Fruit fly (Drosophila melanogaster) whole organism, embryonic: Measurements from ENCODE around the gene CG9389.

Experiments used
- ATbp ChIP-seq: fragments of 200-800 bp; sonication (Bioruptor generic); optimal IDR thresholded peaks from 2 replicates; lab custom pipeline; 2017; ENCODE audit warnings: missing biosample characterization, mild to moderate bottlenecking, missing genetic modification characterization, missing genetic modification reagents
- Ada2b ChIP-seq: fragments of 200-800 bp; sonication (Bioruptor generic); IDR thresholded peaks from 2 replicates; pipeline ENCODE4 v1.3.6; 2022; ENCODE audit warnings: missing biosample characterization, missing genetic modification characterization
- Adf1 ChIP-seq: fragments of 200-800 bp; sonication (Bioruptor generic); IDR thresholded peaks from 2 replicates; pipeline ENCODE4 v1.3.6; 2022; ENCODE audit warnings: missing biosample characterization, missing genetic modification characterization
- Atf3 ChIP-seq: fragments of 200-800 bp; sonication (Bioruptor generic); optimal IDR thresholded peaks from 3 replicates; lab custom pipeline; 2016; ENCODE audit warnings: missing biosample characterization, missing genetic modification characterization
- Atf6 ChIP-seq: fragments of 200-800 bp; sonication (Bioruptor generic); IDR thresholded peaks from 2 replicates; pipeline ENCODE4 v1.3.6; 2022; ENCODE audit warnings: missing biosample characterization, missing genetic modification characterization
- CG12659 ChIP-seq: fragments of 200-800 bp; sonication (Bioruptor generic); optimal IDR thresholded peaks from 3 replicates; lab custom pipeline; 2017; ENCODE audit warnings: mild to moderate bottlenecking, missing biosample characterization, missing genetic modification reagents, missing genetic modification characterization
- CG14441 ChIP-seq: fragments of 200-800 bp; sonication (Bioruptor generic); IDR thresholded peaks from 2 replicates; pipeline ENCODE4 v1.3.6; 2022; ENCODE audit warnings: missing biosample characterization, missing genetic modification characterization
- CG1647 ChIP-seq: fragments of 200-800 bp; sonication (Bioruptor generic); optimal IDR thresholded peaks from 3 replicates; lab custom pipeline; 2016; ENCODE audit warnings: missing biosample characterization, missing genetic modification characterization
- CG17359 ChIP-seq: fragments of 200-800 bp; sonication (Bioruptor generic); optimal IDR thresholded peaks from 3 replicates; lab custom pipeline; 2018; ENCODE audit warnings: missing biosample characterization, mild to moderate bottlenecking, missing genetic modification characterization, moderate library complexity
- CG1832 ChIP-seq: fragments of 200-800 bp; sonication (Bioruptor generic); optimal IDR thresholded peaks from 2 replicates; lab custom pipeline; 2017; ENCODE audit warnings: missing biosample characterization, mild to moderate bottlenecking, missing genetic modification characterization, inconsistent platforms
- CG2712 ChIP-seq: fragments of 200-800 bp; optimal IDR thresholded peaks from 3 replicates; lab custom pipeline; 2019; ENCODE audit warnings: missing biosample characterization, mild to moderate bottlenecking, missing genetic modification characterization, moderate library complexity
- CG30403 ChIP-seq: fragments of 200-800 bp; sonication (Bioruptor generic); optimal IDR thresholded peaks from 3 replicates; lab custom pipeline; 2016; ENCODE audit warnings: missing biosample characterization, missing genetic modification characterization
- CG33213 ChIP-seq: fragments of 200-800 bp; sonication (Bioruptor generic); optimal IDR thresholded peaks from 3 replicates; lab custom pipeline; 2016; ENCODE audit warnings: missing biosample characterization, missing genetic modification characterization
- CG33557 ChIP-seq: fragments of 200-800 bp; sonication (Bioruptor generic); optimal IDR thresholded peaks from 2 replicates; lab custom pipeline; 2019; ENCODE audit warnings: missing biosample characterization, mild to moderate bottlenecking, missing genetic modification characterization, moderate library complexity
- CG3726 ChIP-seq: fragments of 200-800 bp; sonication (Bioruptor generic); IDR thresholded peaks from 3 replicates; pipeline ENCODE4, ENCODE4 v1.3.6; 2022; ENCODE audit warnings: missing biosample characterization, missing genetic modification characterization
- CG4617 ChIP-seq: fragments of 200-800 bp; sonication (Bioruptor generic); optimal IDR thresholded peaks from 3 replicates; lab custom pipeline; 2016; ENCODE audit warnings: missing biosample characterization, missing genetic modification characterization, borderline replicate concordance
- CG4820 ChIP-seq: fragments of 200-800 bp; sonication (Bioruptor generic); optimal IDR thresholded peaks from 3 replicates; lab custom pipeline; 2016; ENCODE audit warnings: missing biosample characterization, missing genetic modification characterization
- CG5245 ChIP-seq: fragments of 200-800 bp; sonication (Bioruptor generic); optimal IDR thresholded peaks from 3 replicates; lab custom pipeline; 2016; ENCODE audit warnings: missing biosample characterization, missing genetic modification characterization
- CG6175 ChIP-seq: fragments of 200-800 bp; sonication (Bioruptor generic); IDR thresholded peaks from 3 replicates; pipeline ENCODE4 v1.3.6; 2022; ENCODE audit warnings: missing biosample characterization, missing genetic modification characterization
- CG6765 ChIP-seq: fragments of 200-800 bp; sonication (Bioruptor generic); optimal IDR thresholded peaks from 3 replicates; lab custom pipeline; 2017; ENCODE audit warnings: missing biosample characterization, mild to moderate bottlenecking, missing genetic modification characterization
- CG6791 ChIP-seq: fragments of 200-800 bp; sonication (Bioruptor generic); IDR thresholded peaks from 3 replicates; pipeline ENCODE4 v1.3.6; 2022; ENCODE audit warnings: missing biosample characterization, missing genetic modification characterization; ENCODE audit not compliant: partially characterized antibody
- CG6854 ChIP-seq: fragments of 200-800 bp; sonication (Bioruptor generic); optimal IDR thresholded peaks from 3 replicates; lab custom pipeline; 2017; ENCODE audit warnings: missing biosample characterization, mild to moderate bottlenecking, missing genetic modification characterization
- CG7839 ChIP-seq: fragments of 200-800 bp; sonication (Bioruptor generic); optimal IDR thresholded peaks from 3 replicates; lab custom pipeline; 2018; ENCODE audit warnings: missing biosample characterization, mild to moderate bottlenecking, missing genetic modification characterization, moderate library complexity
- CG9215 ChIP-seq: fragments of 200-800 bp; sonication (Bioruptor generic); IDR thresholded peaks from 2 replicates; pipeline ENCODE4 v1.3.6; 2022; ENCODE audit warnings: missing biosample characterization, missing genetic modification characterization
- CG9817 ChIP-seq: fragments of 200-800 bp; sonication (Bioruptor generic); optimal IDR thresholded peaks from 2 replicates; lab custom pipeline; 2018; ENCODE audit warnings: missing biosample characterization, mild to moderate bottlenecking, missing genetic modification characterization, moderate library complexity
- CG9876 ChIP-seq: fragments of 200-800 bp; sonication (Bioruptor generic); optimal IDR thresholded peaks from 2 replicates; lab custom pipeline; 2016; ENCODE audit warnings: missing biosample characterization, missing genetic modification characterization
- Dip2 ChIP-seq: fragments of 200-800 bp; sonication (Bioruptor generic); IDR thresholded peaks from 2 replicates; pipeline ENCODE4 v1.3.6; 2022; ENCODE audit warnings: missing biosample characterization, missing genetic modification characterization
- E2f1 ChIP-seq: fragments of 200-800 bp; sonication (Bioruptor generic); IDR thresholded peaks from 2 replicates; pipeline ENCODE4 v1.3.6; 2022; ENCODE audit warnings: missing biosample characterization, missing genetic modification characterization
- HmgZ ChIP-seq: fragments of 200-800 bp; sonication (Bioruptor generic); optimal IDR thresholded peaks from 2 replicates; lab custom pipeline; 2018; ENCODE audit warnings: missing biosample characterization, mild to moderate bottlenecking, missing genetic modification characterization
- MTF-1 ChIP-seq: fragments of 200-800 bp; sonication (Bioruptor generic); optimal IDR thresholded peaks from 2 replicates; lab custom pipeline; 2018; ENCODE audit warnings: missing biosample characterization, mild to moderate bottlenecking, missing genetic modification characterization, borderline replicate concordance
- Myb ChIP-seq: fragments of 200-800 bp; sonication (Bioruptor generic); optimal IDR thresholded peaks from 2 replicates; lab custom pipeline; 2016; ENCODE audit warnings: missing biosample characterization, missing genetic modification characterization
- NC2α ChIP-seq: fragments of 200-800 bp; sonication (Bioruptor generic); optimal IDR thresholded peaks from 2 replicates; lab custom pipeline; 2016; ENCODE audit warnings: missing biosample characterization, missing genetic modification characterization
- PHDP ChIP-seq: fragments of 200-800 bp; sonication (Bioruptor generic); optimal IDR thresholded peaks from 3 replicates; lab custom pipeline; 2018; ENCODE audit warnings: missing biosample characterization, mild to moderate bottlenecking, missing genetic modification characterization, moderate library complexity
- Sin3A ChIP-seq: fragments of >200 bp; optimal IDR thresholded peaks from 2 replicates; lab custom pipeline; 2018
- Sox100B ChIP-seq: fragments of 200-800 bp; sonication (Bioruptor generic); optimal IDR thresholded peaks from 3 replicates; lab custom pipeline; 2018; ENCODE audit warnings: missing biosample characterization, mild to moderate bottlenecking, missing genetic modification characterization
- ara ChIP-seq: fragments of 200-800 bp; sonication (Bioruptor generic); IDR thresholded peaks from 2 replicates; pipeline ENCODE4 v1.3.6; 2022; ENCODE audit warnings: missing biosample characterization, missing genetic modification characterization
- ato ChIP-seq: fragments of 200-800 bp; sonication (Bioruptor generic); IDR thresholded peaks from 2 replicates; pipeline ENCODE4 v1.3.6; 2022; ENCODE audit warnings: missing biosample characterization, missing genetic modification characterization; ENCODE audit not compliant: partially characterized antibody
- bigmax ChIP-seq: fragments of 200-800 bp; sonication (Bioruptor generic); optimal IDR thresholded peaks from 2 replicates; lab custom pipeline; 2018; ENCODE audit warnings: missing biosample characterization, mild to moderate bottlenecking, missing genetic modification characterization
- cato ChIP-seq: fragments of 200-800 bp; sonication (Bioruptor generic); optimal IDR thresholded peaks from 2 replicates; lab custom pipeline; 2016; ENCODE audit warnings: missing biosample characterization, missing genetic modification characterization, borderline replicate concordance
- cwo ChIP-seq: fragments of 200-800 bp; sonication (Bioruptor generic); optimal IDR thresholded peaks from 3 replicates; lab custom pipeline; 2017; ENCODE audit warnings: missing biosample characterization, missing genetic modification characterization, mild to moderate bottlenecking, moderate library complexity, missing genetic modification reagents
- dm ChIP-seq: fragments of 200-800 bp; sonication (Bioruptor generic); optimal IDR thresholded peaks from 3 replicates; lab custom pipeline; 2016; ENCODE audit warnings: missing biosample characterization, missing genetic modification characterization
- dmrt11E ChIP-seq: fragments of 200-800 bp; sonication (Bioruptor generic); optimal IDR thresholded peaks from 3 replicates; lab custom pipeline; 2018; ENCODE audit warnings: missing biosample characterization, mild to moderate bottlenecking, missing genetic modification characterization, moderate library complexity
- dpn ChIP-seq, 2 experiments: fragments of 200-800 bp; sonication (Bioruptor generic); optimal IDR thresholded peaks; 3 replicates each; lab custom pipeline; 2016; ENCODE audit warnings: missing biosample characterization in 2 of 2, missing genetic modification characterization in 2 of 2
- grau ChIP-seq: fragments of 200-800 bp; optimal IDR thresholded peaks from 3 replicates; lab custom pipeline; 2019; ENCODE audit warnings: missing biosample characterization, mild to moderate bottlenecking, missing genetic modification characterization, moderate library complexity
- grn ChIP-seq: fragments of 200-800 bp; sonication (Bioruptor generic); optimal IDR thresholded peaks from 3 replicates; lab custom pipeline; 2017; ENCODE audit warnings: missing biosample characterization, missing genetic modification characterization
- pum ChIP-seq: fragments of 200-800 bp; sonication (Bioruptor generic); optimal IDR thresholded peaks from 2 replicates; lab custom pipeline; 2016; ENCODE audit warnings: missing biosample characterization, missing genetic modification characterization
- repo ChIP-seq: fragments of 200-800 bp; sonication (Bioruptor generic); optimal IDR thresholded peaks from 2 replicates; lab custom pipeline; 2016; ENCODE audit warnings: missing biosample characterization, missing genetic modification characterization
- sug ChIP-seq: fragments of 200-800 bp; optimal IDR thresholded peaks from 2 replicates; lab custom pipeline; 2019; ENCODE audit warnings: missing biosample characterization, mild to moderate bottlenecking, missing genetic modification characterization, moderate library complexity
- tll ChIP-seq, 2 experiments: fragments of 200-800 bp in 1 of 2; fragments of >200 bp in 1 of 2; sonication (Bioruptor generic) in 1 of 2; optimal IDR thresholded peaks; 2 replicates each; lab custom pipeline; 2017 to 2019; ENCODE audit warnings: missing biosample characterization in 2 of 2, missing genetic modification characterization in 2 of 2, mild to moderate bottlenecking in 1 of 2, moderate library complexity in 1 of 2
- trem ChIP-seq: fragments of 200-800 bp; optimal IDR thresholded peaks from 3 replicates; lab custom pipeline; 2019; ENCODE audit warnings: missing biosample characterization, mild to moderate bottlenecking, missing genetic modification characterization, moderate library complexity

CG9389 gene

DNA sequence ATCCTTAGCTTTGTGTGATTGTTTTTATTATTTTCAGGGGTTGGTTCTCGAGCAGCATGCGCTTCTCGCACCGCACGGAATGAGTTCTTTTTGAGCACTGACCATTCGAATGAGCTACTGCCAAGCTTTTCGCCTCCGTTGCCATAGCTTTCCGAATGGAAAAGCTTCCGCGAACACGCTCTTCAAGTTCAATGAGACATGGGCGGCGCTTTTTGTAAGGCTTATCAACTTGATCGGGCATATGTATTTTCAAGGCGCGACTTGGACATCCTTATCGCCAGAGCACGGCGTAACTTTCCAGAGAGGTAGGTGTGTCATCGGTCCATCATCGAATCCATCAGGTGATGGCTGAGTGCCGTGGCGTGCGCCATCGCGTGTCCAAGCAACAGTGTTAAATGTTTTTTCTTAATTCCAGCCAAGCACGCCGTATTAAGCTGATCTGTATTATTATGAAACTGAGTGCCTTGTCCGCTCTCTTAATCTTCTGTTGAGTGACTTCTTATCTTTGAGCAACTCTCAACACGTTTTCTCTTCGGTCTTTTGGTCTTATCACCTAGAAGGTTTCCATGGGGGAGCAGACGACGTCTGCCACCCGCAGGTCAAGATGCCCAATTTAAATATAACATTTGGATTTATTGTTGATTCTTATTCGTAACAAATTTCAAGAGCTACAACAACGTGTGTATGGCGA lies 9.6 kb upstream of the CG9389 start, which contains the start of gene AcCoAS (continued):
- no peak for TF ChIP-seq CG4820 (GFP tag; lab: Kevin White, UChicago)
- peak; percentile 4 for TF ChIP-seq CG6854 (GFP tag; lab: Kevin White, UChicago)
- TF ChIP-seq Sin3A (lab: Kevin White, UChicago), result no peak
- TF ChIP-seq CG12659 (GFP tag; lab: Kevin White, UChicago), result peak; percentile 44
- peak; percentile 51; the same call in 1 of the 2 replicates for TF ChIP-seq Atf6 (GFP tag; lab: Robert Waterston, UW)
- TF ChIP-seq Sox100B, result no peak
- TF ChIP-seq tll (GFP tag; optimal IDR thresholded peaks at IDR 0.05; lab: Kevin White, UChicago), result no peak
- no peak for TF ChIP-seq Atf3
- peak; percentile 14 for TF ChIP-seq MTF-1 (GFP tag; lab: Kevin White, UChicago)
- no peak for TF ChIP-seq Dip2
- no peak; the same call in 1 of the 2 replicates for TF ChIP-seq Adf1
- no peak for TF ChIP-seq bigmax (GFP tag; lab: Kevin White, UChicago)
- peak; percentile 14 for TF ChIP-seq CG2712
- TF ChIP-seq ara, result no peak
- TF ChIP-seq CG1832 (GFP tag; lab: Kevin White, UChicago), result no peak
- no peak for TF ChIP-seq CG6175
- TF ChIP-seq sug (tag; lab: Kevin White, UChicago), result peak; percentile 98
- no peak for TF ChIP-seq CG17359 (tag; lab: Kevin White, UChicago)
- peak; percentile 45 for TF ChIP-seq dm (GFP tag; lab: Kevin White, UChicago)
- TF ChIP-seq pum (GFP tag; lab: Kevin White, UChicago), result no peak
- TF ChIP-seq CG9876 (GFP tag; lab: Kevin White, UChicago), result no peak
- no peak for TF ChIP-seq CG1647 (GFP tag; lab: Kevin White, UChicago)
- TF ChIP-seq CG33213 (GFP tag; lab: Kevin White, UChicago), result no peak
- no peak for TF ChIP-seq Ada2b (GFP tag; lab: Robert Waterston, UW)
- peak; percentile 52 for TF ChIP-seq CG6765
- TF ChIP-seq dmrt11E (tag; lab: Kevin White, UChicago), result no peak
- peak; percentile 27 for TF ChIP-seq CG7839 (tag; lab: Kevin White, UChicago)
- no peak for TF ChIP-seq CG14441
- TF ChIP-seq CG30403 (GFP tag; lab: Kevin White, UChicago), result peak; percentile 22
- no peak for TF ChIP-seq ato
- TF ChIP-seq PHDP, result peak; percentile 16
- TF ChIP-seq repo, result no peak
- TF ChIP-seq E2f1, result no peak
- no peak for TF ChIP-seq CG6791 (GFP tag; lab: Robert Waterston, UW)
- peak; percentile 44 for TF ChIP-seq grau (tag; lab: Kevin White, UChicago)
- no peak for TF ChIP-seq CG9215 (GFP tag; lab: Robert Waterston, UW)
- TF ChIP-seq CG3726 (GFP tag; lab: Robert Waterston, UW), result no peak
- TF ChIP-seq trem (tag; lab: Kevin White, UChicago), result no peak
- TF ChIP-seq cato, result no peak
- no peak for TF ChIP-seq CG9817 (tag; lab: Kevin White, UChicago)
- TF ChIP-seq CG5245 (GFP tag; lab: Kevin White, UChicago), result no peak
- TF ChIP-seq grn, result peak; percentile 91
- TF ChIP-seq NC2α (GFP tag; lab: Kevin White, UChicago), result no peak
- TF ChIP-seq HmgZ, result peak; percentile 44
- TF ChIP-seq dpn (GFP tag; optimal IDR thresholded peaks at IDR 0.05; lab: Kevin White, UChicago), result peak in 1 of 2 experiments; percentile 36
- no peak for TF ChIP-seq CG33557
- TF ChIP-seq ATbp, result no peak
- TF ChIP-seq CG4617 (GFP tag; lab: Kevin White, UChicago), result no peak
- TF ChIP-seq Myb (GFP tag; lab: Kevin White, UChicago), result peak; percentile 3
- TF ChIP-seq cwo (GFP tag; lab: Kevin White, UChicago), result peak; percentile 96
